Fruit fly (Drosophila melanogaster) Kc167 (cell line): ENCODE measurements around the gene CG13884.

Experiments
- insv ChIP-seq: fragments of >200 bp; optimal IDR thresholded peaks from 3 replicates; lab custom pipeline; 2018; ENCODE audit warnings: missing external identifiers
- ttk ChIP-seq: sonication (Bioruptor generic); optimal IDR thresholded peaks from 2 replicates; lab custom pipeline; 2017; ENCODE audit warnings: missing external identifiers

DNA sequence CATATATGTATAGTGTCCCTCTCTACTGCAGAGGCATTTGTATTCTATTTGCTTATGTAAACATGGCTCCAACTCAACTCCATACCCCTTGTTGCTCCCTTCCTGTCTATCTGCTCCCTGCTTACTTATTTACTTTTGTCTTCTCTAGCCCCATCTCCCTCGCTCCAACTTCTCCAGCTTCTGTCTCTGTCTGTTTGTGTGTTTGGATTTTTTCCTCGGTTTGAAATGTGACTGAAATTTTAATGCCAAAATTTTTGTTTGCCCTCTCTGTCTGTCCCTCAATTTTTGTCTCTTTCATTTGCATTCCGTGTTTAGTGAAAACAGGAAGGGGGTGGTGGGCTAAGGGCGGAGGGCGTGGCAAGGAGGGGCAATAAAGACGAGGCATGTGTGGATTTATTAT, 43.6 kb upstream of the CG13884 start:
- TF ChIP-seq insv (lab: Kevin White, UChicago) (no peak), ttk (lab: Kevin White, UChicago) (no peak)
